Worm (Caenorhabditis elegans) whole organism, L1 larva: ENCODE measurements around the gene rpb-11.

Experiments used
- alr-1 ChIP-seq: fragments of 200-800 bp; sonication (Bioruptor generic); optimal IDR thresholded peaks from 2 replicates; lab custom pipeline; 2018; ENCODE audit warnings: borderline replicate concordance, mild to moderate bottlenecking, missing genetic modification characterization, missing compliant biosample characterization
- ceh-88 ChIP-seq: fragments of 200-800 bp; sonication (Bioruptor generic); IDR thresholded peaks from 2 replicates; pipeline ENCODE4 v1.3.6; 2022; ENCODE audit warnings: missing genetic modification characterization, missing compliant biosample characterization
- lin-13 ChIP-seq: fragments of 150-350 bp; optimal IDR thresholded peaks from 2 replicates; lab custom pipeline; 2014; ENCODE audit warnings: missing biosample characterization, missing genetic modification reagents, missing genetic modification characterization
- mef-2 ChIP-seq: fragments of 150-350 bp; optimal IDR thresholded peaks from 2 replicates; lab custom pipeline; 2014; ENCODE audit warnings: missing biosample characterization, missing genetic modification characterization
- mep-1 ChIP-seq: fragments of 150-350 bp; optimal IDR thresholded peaks from 2 replicates; lab custom pipeline; 2014; ENCODE audit warnings: missing biosample characterization, missing genetic modification characterization
- nhr-237 ChIP-seq: fragments of 150-350 bp; optimal IDR thresholded peaks from 2 replicates; lab custom pipeline; 2014; ENCODE audit warnings: missing biosample characterization, missing genetic modification characterization
- nhr-76 ChIP-seq: sonication (generic microtip); optimal IDR thresholded peaks from 2 replicates; lab custom pipeline; 2017; ENCODE audit warnings: missing biosample characterization, missing genetic modification characterization
- pqm-1 ChIP-seq: sonication (generic microtip); optimal IDR thresholded peaks from 3 replicates; lab custom pipeline; 2017; ENCODE audit warnings: missing biosample characterization, missing genetic modification characterization

ce11 chrII:14065486-14065885 is 5.6 kb downstream of the rpb-11 start:
- TF ChIP-seq nhr-237 (no peak), nhr-76 (tag; lab: Kevin White, UChicago) (no peak), alr-1 (tag; lab: Kevin White, UChicago) (no peak), mef-2 (tag; lab: Kevin White, UChicago) (no peak), ceh-88 (GFP tag; lab: Robert Waterston, UW) (no peak), lin-13 (GFP tag; lab: Kevin White, UChicago) (no peak), mep-1 (tag; lab: Kevin White, UChicago) (no peak), pqm-1 (no peak)
